Worm (Caenorhabditis elegans) whole organism, L1 larva: ENCODE measurements around the gene C16C8.25.

Experiments used
- C16A3.4 ChIP-seq: fragments of 150-350 bp; optimal IDR thresholded peaks from 2 replicates; lab custom pipeline; 2014; ENCODE audit warnings: missing biosample characterization, missing genetic modification characterization
- C34B4.2 ChIP-seq: sonication (generic microtip); optimal IDR thresholded peaks from 2 replicates; lab custom pipeline; 2017; ENCODE audit warnings: mild to moderate bottlenecking, missing genetic modification characterization, missing compliant biosample characterization
- F16B12.6 ChIP-seq: fragments of 150-350 bp; optimal IDR thresholded peaks from 2 replicates; lab custom pipeline; 2014; ENCODE audit warnings: missing biosample characterization, missing genetic modification characterization
- ceh-63 ChIP-seq: fragments of 200-800 bp; sonication (Bioruptor generic); optimal IDR thresholded peaks from 2 replicates; lab custom pipeline; 2018; ENCODE audit warnings: mild to moderate bottlenecking, missing genetic modification characterization, missing compliant biosample characterization
- ceh-8 ChIP-seq: fragments of 200-800 bp; sonication (Bioruptor generic); optimal IDR thresholded peaks from 2 replicates; lab custom pipeline; 2018; ENCODE audit warnings: mild to moderate bottlenecking, missing genetic modification characterization, moderate library complexity, missing compliant biosample characterization
- ceh-82 ChIP-seq, 3 experiments: fragments of 150-350 bp in 1 of 3; sonication (generic microtip) in 2 of 3; optimal IDR thresholded peaks; 2 replicates each; lab custom pipeline; 2014 to 2017; ENCODE audit warnings: missing biosample characterization in 3 of 3, missing genetic modification characterization in 3 of 3
- ces-1 ChIP-seq: fragments of 150-350 bp; optimal IDR thresholded peaks from 2 replicates; lab custom pipeline; 2014; ENCODE audit warnings: missing biosample characterization, missing genetic modification reagents, missing genetic modification characterization
- dsc-1 ChIP-seq: sonication (generic microtip); optimal IDR thresholded peaks from 2 replicates; lab custom pipeline; 2016; ENCODE audit warnings: mild to moderate bottlenecking, missing genetic modification characterization, missing compliant biosample characterization
- efl-1 ChIP-seq, 4 experiments: fragments of 150-350 bp; optimal IDR thresholded peaks in 3 of 4; peaks in 1 of 4; 1 replicate in 1 of 4; 2 replicates in 3 of 4; lab custom pipeline; 2014; ENCODE audit warnings: missing biosample characterization in 2 of 4, missing genetic modification characterization in 2 of 4, missing genetic modification reagents in 2 of 4
- egl-13 ChIP-seq: sonication (generic microtip); optimal IDR thresholded peaks from 2 replicates; lab custom pipeline; 2016; ENCODE audit warnings: missing genotype, missing genetic modification reagents, missing genetic modification characterization, missing compliant biosample characterization
- elt-2 ChIP-seq: sonication (generic microtip); optimal IDR thresholded peaks from 2 replicates; lab custom pipeline; 2016; ENCODE audit warnings: missing genetic modification characterization, mild to moderate bottlenecking, inconsistent platforms, missing compliant biosample characterization, missing genetic modification reagents
- elt-3 ChIP-seq, 6 experiments: fragments of 150-350 bp in 1 of 6; sonication (generic microtip); optimal IDR thresholded peaks; 2 replicates each; lab custom pipeline; 2017 to 2018; ENCODE audit warnings: missing biosample characterization in 6 of 6, missing genetic modification characterization in 6 of 6, inconsistent platforms in 1 of 6
- fkh-10 ChIP-seq: sonication (generic microtip); optimal IDR thresholded peaks from 2 replicates; lab custom pipeline; 2017; ENCODE audit warnings: missing biosample characterization, missing genetic modification reagents, missing genetic modification characterization
- hlh-4 ChIP-seq: sonication (generic microtip); optimal IDR thresholded peaks from 2 replicates; lab custom pipeline; 2016; ENCODE audit warnings: mild to moderate bottlenecking, missing genetic modification characterization, missing compliant biosample characterization
- isw-1 ChIP-seq: fragments of 200-800 bp; sonication (Bioruptor generic); IDR thresholded peaks from 2 replicates; pipeline ENCODE4 v1.3.6; 2022; ENCODE audit warnings: missing genetic modification characterization, missing compliant biosample characterization
- jun-1 ChIP-seq: fragments of 150-350 bp; optimal IDR thresholded peaks from 2 replicates; lab custom pipeline; 2014; ENCODE audit warnings: missing biosample characterization, missing genetic modification reagents, missing genetic modification characterization
- lin-14 ChIP-seq: fragments of 200-800 bp; sonication (Bioruptor generic); optimal IDR thresholded peaks from 2 replicates; lab custom pipeline; 2018; ENCODE audit warnings: mild to moderate bottlenecking, missing genetic modification characterization, moderate library complexity, missing compliant biosample characterization
- lin-39 ChIP-seq: fragments of 150-350 bp; optimal IDR thresholded peaks from 2 replicates; lab custom pipeline; 2014; ENCODE audit warnings: missing biosample characterization, missing genetic modification reagents, missing genetic modification characterization
- nhr-19 ChIP-seq: fragments of 200-800 bp; sonication (Bioruptor generic); conservative IDR thresholded peaks from 2 replicates; pipeline ENCODE4 v1.3.6; 2022; ENCODE audit warnings: missing genetic modification characterization, missing compliant biosample characterization
- nhr-237 ChIP-seq: fragments of 150-350 bp; optimal IDR thresholded peaks from 2 replicates; lab custom pipeline; 2014; ENCODE audit warnings: missing biosample characterization, missing genetic modification characterization
- nhr-28 ChIP-seq: fragments of 150-350 bp; optimal IDR thresholded peaks from 2 replicates; lab custom pipeline; 2014; ENCODE audit warnings: missing biosample characterization, missing genetic modification characterization
- nhr-71 ChIP-seq: sonication (generic microtip); optimal IDR thresholded peaks from 2 replicates; lab custom pipeline; 2016; ENCODE audit warnings: mild to moderate bottlenecking, missing genetic modification characterization, moderate library complexity, missing compliant biosample characterization
- nhr-85 ChIP-seq: sonication (generic microtip); peaks from one replicate; lab custom pipeline; 2016; ENCODE audit warnings: missing genetic modification characterization, inconsistent platforms, missing compliant biosample characterization
- pag-3 ChIP-seq: sonication (generic microtip); optimal IDR thresholded peaks from 2 replicates; lab custom pipeline; 2017; ENCODE audit warnings: missing genetic modification characterization, mild to moderate bottlenecking, missing compliant biosample characterization, antibody characterized with exemption, borderline replicate concordance; ENCODE audit not compliant: insufficient read depth
- rnt-1 ChIP-seq: sonication (generic microtip); optimal IDR thresholded peaks from 2 replicates; lab custom pipeline; 2016; ENCODE audit warnings: mild to moderate bottlenecking, missing genetic modification characterization, moderate library complexity, missing compliant biosample characterization
- skn-1 ChIP-seq: fragments of 150-350 bp; optimal IDR thresholded peaks from 2 replicates; lab custom pipeline; 2014; ENCODE audit warnings: missing biosample characterization, missing genetic modification characterization
- snu-23 ChIP-seq: sonication (generic microtip); optimal IDR thresholded peaks from 2 replicates; lab custom pipeline; 2016; ENCODE audit warnings: missing genetic modification characterization, missing compliant biosample characterization
- sptf-1 ChIP-seq: fragments of 150-350 bp; optimal IDR thresholded peaks from 2 replicates; lab custom pipeline; 2014; ENCODE audit warnings: missing biosample characterization, missing genetic modification characterization
- sup-37 ChIP-seq: fragments of 200-800 bp; sonication (Bioruptor generic); optimal IDR thresholded peaks from 2 replicates; lab custom pipeline; 2018; ENCODE audit warnings: mild to moderate bottlenecking, missing genetic modification characterization, missing compliant biosample characterization
- tbx-2 ChIP-seq: sonication (generic microtip); optimal IDR thresholded peaks from 2 replicates; lab custom pipeline; 2016; ENCODE audit warnings: missing genetic modification characterization, missing compliant biosample characterization
- tlp-1 ChIP-seq: fragments of 150-350 bp; optimal IDR thresholded peaks from 2 replicates; lab custom pipeline; 2014; ENCODE audit warnings: missing biosample characterization, missing genetic modification characterization
- unc-86 ChIP-seq: sonication (generic microtip); optimal IDR thresholded peaks from 2 replicates; lab custom pipeline; 2016; ENCODE audit warnings: missing genetic modification characterization, missing compliant biosample characterization
- vab-15 ChIP-seq: sonication (generic microtip); optimal IDR thresholded peaks from 2 replicates; lab custom pipeline; 2017; ENCODE audit warnings: missing genotype, mild to moderate bottlenecking, missing genetic modification characterization, missing compliant biosample characterization
- zag-1 ChIP-seq: fragments of 150-350 bp; optimal IDR thresholded peaks from 2 replicates; lab custom pipeline; 2014; ENCODE audit warnings: missing biosample characterization, missing genetic modification characterization

The C16C8.25 gene

ce11 chrII:3472316-3472715 lies 23.3 kb downstream of the C16C8.25 start, which contains the start of gene Y49F6B.12:
Gene Y49F6B.12 (minus strand): TSS chrII:3472416.
- TF ChIP-seq tbx-2 (tag; lab: Kevin White, UChicago) (no peak), skn-1 (no peak)

- TF ChIP-seq lin-39 = no peak
- TF ChIP-seq F16B12.6 (tag; lab: Kevin White, UChicago) = no peak
- TF ChIP-seq egl-13 (tag; lab: Kevin White, UChicago) = no peak
- no peak for TF ChIP-seq sup-37 (GFP tag; lab: Kevin White, UChicago)
- no peak for TF ChIP-seq ceh-63
- TF ChIP-seq nhr-19 (GFP tag; lab: Robert Waterston, UW) = no peak
Observed at ce11 chrII:3472817-3473216, 23.8 kb downstream of the C16C8.25 start, which contains the start of gene Y49F6B.6. Gene Y49F6B.6 (plus strand): TSS chrII:3473117.

ce11 chrII:3473744-3474143 lies 24.7 kb downstream of the C16C8.25 start, which contains the start of gene sdz-32:
Gene sdz-32 (plus strand): TSS chrII:3474044.
- TF ChIP-seq ceh-82 (tag; optimal IDR thresholded peaks at IDR 0.05; lab: Kevin White, UChicago) = no peak

- TF ChIP-seq C16A3.4 (tag; lab: Kevin White, UChicago) (no peak), snu-23 (no peak), lin-14 (GFP tag; lab: Kevin White, UChicago) (no peak), isw-1 (GFP tag; lab: Robert Waterston, UW) (no peak), tbx-2 (tag; lab: Kevin White, UChicago) (no peak), jun-1 (tag; lab: Kevin White, UChicago) (no peak), ceh-8 (GFP tag; lab: Kevin White, UChicago) (no peak), nhr-28 (tag; lab: Kevin White, UChicago) (no peak), nhr-237 (tag; lab: Kevin White, UChicago) (no peak), nhr-85 (tag; lab: Kevin White, UChicago) (no peak), dsc-1 (tag; lab: Kevin White, UChicago) (no peak), rnt-1 (tag; lab: Kevin White, UChicago) (no peak), efl-1 (optimal IDR thresholded peaks at IDR 0.05; lab: Kevin White, UChicago) (no peak), efl-1 (GFP tag; optimal IDR thresholded peaks at IDR 0.05 in 1 of 2; lab: Kevin White, UChicago) (no peak), pag-3 (no peak), ces-1 (GFP tag; lab: Kevin White, UChicago) (no peak)
Observed at ce11 chrII:3476536-3476935, 27.5 kb downstream of the C16C8.25 start.

ce11 chrII:3477171-3477570 lies 28.1 kb downstream of the C16C8.25 start, which contains the start of gene fbxb-104:
Gene fbxb-104 (minus strand): TSS chrII:3477271.
- TF ChIP-seq zag-1 (tag; lab: Kevin White, UChicago) = no peak
- TF ChIP-seq nhr-71 = no peak
- no peak for TF ChIP-seq sptf-1 (tag; lab: Kevin White, UChicago)
- no peak for TF ChIP-seq unc-86 (tag; lab: Kevin White, UChicago)
- TF ChIP-seq C34B4.2 (tag; lab: Kevin White, UChicago) = no peak
- no peak for TF ChIP-seq elt-2
- no peak for TF ChIP-seq fkh-10 (GFP tag; lab: Kevin White, UChicago)

ce11 chrII:3481584-3481983 lies 32.6 kb downstream of the C16C8.25 start, which contains the start of gene Y49F6B.8:
Gene Y49F6B.8 (minus strand): TSS chrII:3481684.
- no peak for TF ChIP-seq elt-3 (tag; optimal IDR thresholded peaks at IDR 0.05; lab: Kevin White, UChicago)
- TF ChIP-seq tlp-1 (tag; lab: Kevin White, UChicago) = no peak
- no peak for TF ChIP-seq lin-14 (GFP tag; lab: Kevin White, UChicago)
- no peak for TF ChIP-seq vab-15 (tag; lab: Kevin White, UChicago)
- TF ChIP-seq sup-37 (GFP tag; lab: Kevin White, UChicago) = no peak
- TF ChIP-seq hlh-4 (tag; lab: Kevin White, UChicago) = no peak
